Worm (Caenorhabditis elegans) whole organism, late embryonic: Measurements from ENCODE around the gene gcy-1.

Experiments used
- ama-1 ChIP-seq: fragments of 150-350 bp; optimal IDR thresholded peaks from 2 replicates; lab custom pipeline; 2014
- fkh-6 ChIP-seq: sonication (generic microtip); optimal IDR thresholded peaks from 2 replicates; lab custom pipeline; 2016; ENCODE audit warnings: missing genetic modification characterization, missing compliant biosample characterization
- lin-11 ChIP-seq: fragments of 200-800 bp; sonication (Bioruptor generic); optimal IDR thresholded peaks from 2 replicates; lab custom pipeline; 2018; ENCODE audit warnings: mild to moderate bottlenecking, missing genetic modification characterization, missing compliant biosample characterization
- pha-4 ChIP-seq: fragments of 150-350 bp; optimal IDR thresholded peaks from 2 replicates; lab custom pipeline; 2018; ENCODE audit warnings: missing biosample characterization, missing genetic modification reagents, missing genetic modification characterization
- pqm-1 ChIP-seq: sonication (generic microtip); optimal IDR thresholded peaks from 2 replicates; lab custom pipeline; 2016; ENCODE audit warnings: missing genetic modification characterization, missing compliant biosample characterization
- ttx-3 ChIP-seq: sonication (generic microtip); optimal IDR thresholded peaks from 2 replicates; lab custom pipeline; 2016; ENCODE audit warnings: missing genetic modification reagents, missing genetic modification characterization, missing compliant biosample characterization

DNA sequence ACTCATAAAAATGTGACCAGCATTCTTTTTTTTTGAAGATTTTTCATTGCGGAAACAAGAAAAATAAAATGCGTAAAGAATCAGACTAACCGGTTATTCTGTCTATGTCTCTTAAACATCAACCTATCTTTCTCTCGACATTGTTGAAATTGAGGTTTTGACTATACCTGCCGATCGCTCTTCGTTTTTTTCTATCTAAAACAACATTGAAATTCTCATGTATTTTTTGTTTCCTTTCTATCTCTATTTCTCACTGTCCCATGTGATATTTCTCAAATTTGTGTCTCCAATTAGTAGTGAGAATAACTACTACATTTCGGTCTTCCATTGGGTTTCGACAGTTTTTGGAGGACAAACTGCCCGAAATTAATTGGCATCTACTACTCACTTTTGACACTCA lies 44.2 kb upstream of the gcy-1 start:
- TF ChIP-seq pha-4 (tag; lab: Kevin White, UChicago) = no peak
- TF ChIP-seq pqm-1 (tag; lab: Kevin White, UChicago) = no peak
- TF ChIP-seq ttx-3 (tag; lab: Kevin White, UChicago) = no peak
- TF ChIP-seq lin-11 (tag; lab: Kevin White, UChicago) = no peak
- TF ChIP-seq fkh-6 (tag; lab: Kevin White, UChicago) = no peak
- TF ChIP-seq ama-1 (lab: Kevin White, UChicago) = no peak
